Fruit fly (Drosophila melanogaster) Kc167 (cell line): ENCODE measurements around the gene tho2.

Source experiments
- Myc ChIP-seq: fragments of >200 bp; optimal IDR thresholded peaks from 2 replicates; lab custom pipeline; 2017; ENCODE audit warnings: missing external identifiers
- h ChIP-seq: fragments of >200 bp; optimal IDR thresholded peaks from 3 replicates; lab custom pipeline; 2018; ENCODE audit warnings: missing external identifiers
- insv ChIP-seq: fragments of >200 bp; optimal IDR thresholded peaks from 3 replicates; lab custom pipeline; 2018; ENCODE audit warnings: missing external identifiers
- psq ChIP-seq: fragments of >200 bp; optimal IDR thresholded peaks from 2 replicates; lab custom pipeline; 2017; ENCODE audit warnings: missing external identifiers
- ttk ChIP-seq: sonication (Bioruptor generic); optimal IDR thresholded peaks from 2 replicates; lab custom pipeline; 2017; ENCODE audit warnings: missing external identifiers

DNA sequence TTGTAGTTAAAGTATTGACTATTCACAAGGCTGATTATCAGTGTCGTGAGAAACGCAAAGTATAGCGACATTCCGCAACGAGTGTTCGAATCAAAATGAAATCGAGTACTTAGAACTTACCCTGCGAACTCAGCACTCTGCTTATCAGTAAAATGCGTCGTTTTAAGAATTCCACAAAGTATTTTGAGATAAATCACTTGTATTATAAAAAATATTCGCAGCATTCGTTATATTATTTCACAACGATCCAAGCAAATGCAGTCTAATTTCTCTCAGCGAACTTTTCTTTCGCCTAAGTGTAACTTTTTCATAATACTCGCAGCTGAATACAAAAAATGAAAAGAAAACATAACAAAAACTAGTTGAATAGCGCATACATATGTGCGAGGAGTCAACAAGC, 15.8 kb downstream of the tho2 start, which contains the start of gene CG4259:
- no peak for TF ChIP-seq Myc (lab: Kevin White, UChicago)
- no peak for TF ChIP-seq insv (lab: Kevin White, UChicago)
- no peak for TF ChIP-seq h
- no peak for TF ChIP-seq psq (lab: Kevin White, UChicago)
- no peak for TF ChIP-seq ttk (lab: Kevin White, UChicago)
